Fruit fly (Drosophila melanogaster) whole organism, embryonic: ENCODE measurements around the gene Hexo2.
A peak's percentile ranks its signal among the peaks of the same experiment; 100 is the strongest.

Experiments used
- Aef1 ChIP-seq: fragments of 200-800 bp; sonication (Bioruptor generic); IDR thresholded peaks from 3 replicates; pipeline ENCODE4 v1.3.6; 2022; ENCODE audit warnings: missing biosample characterization, missing genetic modification characterization
- CG10147 ChIP-seq: fragments of 200-800 bp; sonication (Bioruptor generic); optimal IDR thresholded peaks from 2 replicates; lab custom pipeline; 2019; ENCODE audit warnings: missing biosample characterization, mild to moderate bottlenecking, missing genetic modification characterization, moderate library complexity
- CG10321 ChIP-seq: fragments of 200-800 bp; sonication (Bioruptor generic); IDR thresholded peaks from 2 replicates; pipeline ENCODE4 v1.3.6; 2022; ENCODE audit warnings: missing biosample characterization, missing genetic modification characterization
- CG10565 ChIP-seq: fragments of 200-800 bp; sonication (Bioruptor generic); optimal IDR thresholded peaks from 3 replicates; lab custom pipeline; 2016; ENCODE audit warnings: missing biosample characterization, mild to moderate bottlenecking, missing genetic modification characterization
- CG11560 ChIP-seq: fragments of 200-800 bp; sonication (Bioruptor generic); IDR thresholded peaks from 3 replicates; pipeline ENCODE4 v1.3.6; 2022; ENCODE audit warnings: missing biosample characterization, missing genetic modification characterization
- CG12155 ChIP-seq: fragments of 200-800 bp; sonication (Bioruptor generic); optimal IDR thresholded peaks from 3 replicates; lab custom pipeline; 2016; ENCODE audit warnings: missing biosample characterization, missing genetic modification characterization
- CG13424 ChIP-seq: fragments of 200-800 bp; sonication (Bioruptor generic); optimal IDR thresholded peaks from 2 replicates; lab custom pipeline; 2019; ENCODE audit warnings: missing biosample characterization, mild to moderate bottlenecking, missing genetic modification characterization, moderate library complexity
- CG13624 ChIP-seq: fragments of 200-800 bp; sonication (Bioruptor generic); optimal IDR thresholded peaks from 2 replicates; lab custom pipeline; 2016; ENCODE audit warnings: missing biosample characterization, missing genetic modification characterization
- CG14965 ChIP-seq: fragments of 200-800 bp; sonication (Bioruptor generic); optimal IDR thresholded peaks from 2 replicates; lab custom pipeline; 2016; ENCODE audit warnings: missing biosample characterization, missing genetic modification characterization, borderline replicate concordance
- CG1529 ChIP-seq: fragments of 200-800 bp; sonication (Bioruptor generic); optimal IDR thresholded peaks from 3 replicates; lab custom pipeline; 2018; ENCODE audit warnings: missing biosample characterization, missing genetic modification characterization
- CG15601 ChIP-seq: fragments of 200-800 bp; sonication (Bioruptor generic); optimal IDR thresholded peaks from 3 replicates; lab custom pipeline; 2019; ENCODE audit warnings: missing biosample characterization, mild to moderate bottlenecking, missing genetic modification characterization, moderate library complexity
- CG15696 ChIP-seq: fragments of 200-800 bp; sonication (Bioruptor generic); optimal IDR thresholded peaks from 2 replicates; lab custom pipeline; 2019; ENCODE audit warnings: missing biosample characterization, mild to moderate bottlenecking, missing genetic modification characterization, moderate library complexity
- CG17359 ChIP-seq: fragments of 200-800 bp; sonication (Bioruptor generic); optimal IDR thresholded peaks from 3 replicates; lab custom pipeline; 2018; ENCODE audit warnings: missing biosample characterization, mild to moderate bottlenecking, missing genetic modification characterization, moderate library complexity
- CG2889 ChIP-seq: fragments of 200-800 bp; sonication (Bioruptor generic); IDR thresholded peaks from 3 replicates; pipeline ENCODE4 v1.3.6; 2022; ENCODE audit warnings: missing biosample characterization, missing genetic modification characterization
- CG42726 ChIP-seq: fragments of 200-800 bp; sonication (Bioruptor generic); IDR thresholded peaks from 2 replicates; pipeline ENCODE4 v1.3.6; 2022; ENCODE audit warnings: missing biosample characterization, missing genetic modification characterization; ENCODE audit not compliant: partially characterized antibody
- CG5180 ChIP-seq: fragments of 200-800 bp; sonication (Bioruptor generic); optimal IDR thresholded peaks from 3 replicates; lab custom pipeline; 2017; ENCODE audit warnings: missing biosample characterization, missing genetic modification characterization, mild to moderate bottlenecking, moderate library complexity, missing genetic modification reagents
- CG6765 ChIP-seq: fragments of 200-800 bp; sonication (Bioruptor generic); optimal IDR thresholded peaks from 3 replicates; lab custom pipeline; 2017; ENCODE audit warnings: missing biosample characterization, mild to moderate bottlenecking, missing genetic modification characterization
- CG8359 ChIP-seq: fragments of 200-800 bp; sonication (Bioruptor generic); optimal IDR thresholded peaks from 2 replicates; lab custom pipeline; 2017; ENCODE audit warnings: missing biosample characterization, mild to moderate bottlenecking, missing genetic modification characterization, borderline replicate concordance
- CG9876 ChIP-seq: fragments of 200-800 bp; sonication (Bioruptor generic); optimal IDR thresholded peaks from 2 replicates; lab custom pipeline; 2016; ENCODE audit warnings: missing biosample characterization, missing genetic modification characterization
- CrebB ChIP-seq: fragments of 200-800 bp; sonication (Bioruptor generic); optimal IDR thresholded peaks from 3 replicates; lab custom pipeline; 2018; ENCODE audit warnings: missing biosample characterization, mild to moderate bottlenecking, missing genetic modification characterization
- HmgD ChIP-seq: fragments of 200-800 bp; sonication (Bioruptor generic); optimal IDR thresholded peaks from 3 replicates; lab custom pipeline; 2016; ENCODE audit warnings: missing biosample characterization, missing genetic modification characterization
- Jarid2 ChIP-seq: fragments of 200-800 bp; sonication (Bioruptor generic); optimal IDR thresholded peaks from 3 replicates; lab custom pipeline; 2017; ENCODE audit warnings: mild to moderate bottlenecking, missing biosample characterization, missing genetic modification reagents, missing genetic modification characterization
- Med ChIP-seq: fragments of 200-800 bp; sonication (Bioruptor generic); peaks from one replicate; lab custom pipeline; 2016; ENCODE audit warnings: missing biosample characterization, missing genetic modification characterization, mild to moderate bottlenecking, inconsistent platforms, moderate library complexity
- Meics ChIP-seq: fragments of 200-800 bp; sonication (Bioruptor generic); optimal IDR thresholded peaks from 2 replicates; lab custom pipeline; 2017; ENCODE audit warnings: missing biosample characterization, mild to moderate bottlenecking, missing genetic modification characterization
- Myb ChIP-seq: fragments of 200-800 bp; sonication (Bioruptor generic); optimal IDR thresholded peaks from 2 replicates; lab custom pipeline; 2016; ENCODE audit warnings: missing biosample characterization, missing genetic modification characterization
- Opbp ChIP-seq: fragments of 200-800 bp; sonication (Bioruptor generic); IDR thresholded peaks from 3 replicates; pipeline ENCODE4 v1.3.6; 2022; ENCODE audit warnings: missing biosample characterization, missing genetic modification characterization; ENCODE audit not compliant: partially characterized antibody
- Poxn ChIP-seq: fragments of 200-800 bp; sonication (Bioruptor generic); IDR thresholded peaks from 2 replicates; pipeline ENCODE4 v1.3.6; 2022; ENCODE audit warnings: missing biosample characterization, missing genetic modification characterization
- Sry-δ ChIP-seq: fragments of 200-800 bp; sonication (Bioruptor generic); optimal IDR thresholded peaks from 2 replicates; lab custom pipeline; 2016; ENCODE audit warnings: missing biosample characterization, missing genetic modification characterization
- Ssrp ChIP-seq: fragments of 200-800 bp; sonication (Bioruptor generic); optimal IDR thresholded peaks from 2 replicates; lab custom pipeline; 2018; ENCODE audit warnings: missing biosample characterization, mild to moderate bottlenecking, missing genetic modification characterization, moderate library complexity
- Stat92E ChIP-seq, 3 experiments: fragments of >200 bp in 2 of 3; fragments of 200-800 bp in 1 of 3; sonication (Bioruptor generic) in 1 of 3; optimal IDR thresholded peaks; 2 replicates each; lab custom pipeline; 2017 to 2019; ENCODE audit warnings: missing biosample characterization in 3 of 3, missing genetic modification characterization in 3 of 3, mild to moderate bottlenecking in 1 of 3, moderate library complexity in 1 of 3
- Vsx1 ChIP-seq: fragments of 200-800 bp; sonication (Bioruptor generic); optimal IDR thresholded peaks from 2 replicates; lab custom pipeline; 2017; ENCODE audit warnings: missing biosample characterization, mild to moderate bottlenecking, missing genetic modification characterization, missing genetic modification reagents
- ato ChIP-seq: fragments of 200-800 bp; sonication (Bioruptor generic); IDR thresholded peaks from 2 replicates; pipeline ENCODE4 v1.3.6; 2022; ENCODE audit warnings: missing biosample characterization, missing genetic modification characterization; ENCODE audit not compliant: partially characterized antibody
- bsh ChIP-seq, 2 experiments: fragments of 200-800 bp; sonication (Bioruptor generic); optimal IDR thresholded peaks; 2 replicates each; lab custom pipeline; 2017 to 2018; ENCODE audit warnings: mild to moderate bottlenecking in 2 of 2, missing biosample characterization in 2 of 2, missing genetic modification characterization in 2 of 2, moderate library complexity in 1 of 2
- cad ChIP-seq: fragments of >200 bp; optimal IDR thresholded peaks from 2 replicates; lab custom pipeline; 2017; ENCODE audit warnings: missing biosample characterization, missing genetic modification characterization
- da ChIP-seq: fragments of 200-800 bp; sonication (Bioruptor generic); optimal IDR thresholded peaks from 2 replicates; lab custom pipeline; 2016; ENCODE audit warnings: missing biosample characterization, missing genetic modification characterization
- dati ChIP-seq: fragments of 200-800 bp; sonication (Bioruptor generic); IDR thresholded peaks from 2 replicates; pipeline ENCODE4 v1.3.6; 2022; ENCODE audit warnings: missing biosample characterization, missing genetic modification characterization
- fu2 ChIP-seq: fragments of 200-800 bp; sonication (Bioruptor generic); optimal IDR thresholded peaks from 2 replicates; lab custom pipeline; 2016; ENCODE audit warnings: missing biosample characterization, missing genetic modification characterization
- gcm2 ChIP-seq: fragments of 200-800 bp; sonication (Bioruptor generic); optimal IDR thresholded peaks from 2 replicates; lab custom pipeline; 2016; ENCODE audit warnings: missing biosample characterization, missing genetic modification characterization
- ind ChIP-seq: fragments of 200-800 bp; sonication (Bioruptor generic); optimal IDR thresholded peaks from 3 replicates; lab custom pipeline; 2016; ENCODE audit warnings: missing biosample characterization, missing genetic modification characterization
- klu ChIP-seq: fragments of 200-800 bp; sonication (Bioruptor generic); IDR thresholded peaks from 2 replicates; pipeline ENCODE4 v1.3.6; 2022; ENCODE audit warnings: missing biosample characterization, missing genetic modification characterization
- odd ChIP-seq: fragments of 200-800 bp; sonication (Bioruptor generic); optimal IDR thresholded peaks from 2 replicates; lab custom pipeline; 2017; ENCODE audit warnings: missing biosample characterization, mild to moderate bottlenecking, missing genetic modification characterization
- pan ChIP-seq, 4 experiments: fragments of >200 bp in 3 of 4; fragments of 200-800 bp in 1 of 4; sonication (Bioruptor generic) in 1 of 4; optimal IDR thresholded peaks in 3 of 4; IDR thresholded peaks in 1 of 4; 2 replicates each; pipeline versions ENCODE4 v1.3.6 to Lab custom; 2017 to 2022; ENCODE audit warnings: missing biosample characterization in 2 of 4, missing genetic modification characterization in 2 of 4, mixed read lengths in 1 of 4
- sd ChIP-seq: fragments of 200-800 bp; sonication (Bioruptor generic); optimal IDR thresholded peaks from 3 replicates; lab custom pipeline; 2018; ENCODE audit warnings: missing biosample characterization, mild to moderate bottlenecking, missing genetic modification characterization, moderate library complexity
- sima ChIP-seq: fragments of 200-800 bp; sonication (Bioruptor generic); optimal IDR thresholded peaks from 2 replicates; lab custom pipeline; 2016; ENCODE audit warnings: missing biosample characterization, missing genetic modification characterization
- sqz ChIP-seq: fragments of 200-800 bp; sonication (Bioruptor generic); optimal IDR thresholded peaks from 3 replicates; lab custom pipeline; 2018; ENCODE audit warnings: missing biosample characterization, mild to moderate bottlenecking, missing genetic modification characterization
- ssp ChIP-seq: fragments of 200-800 bp; sonication (Bioruptor generic); IDR thresholded peaks from 2 replicates; pipeline ENCODE4 v1.3.6; 2022; ENCODE audit warnings: missing biosample characterization, missing genetic modification characterization
- stc ChIP-seq: fragments of 200-800 bp; sonication (Bioruptor generic); IDR thresholded peaks from 2 replicates; pipeline ENCODE4 v1.3.6; 2022; ENCODE audit warnings: missing biosample characterization, missing genetic modification characterization
- tup ChIP-seq: fragments of 200-800 bp; sonication (Bioruptor generic); optimal IDR thresholded peaks from 2 replicates; lab custom pipeline; 2016; ENCODE audit warnings: missing biosample characterization, mild to moderate bottlenecking, missing genetic modification characterization, moderate library complexity

Hexo2 gene

dm6 chrX:8676631-8677224 lies 32.7 kb upstream of the Hexo2 start, which contains the start of gene Rubicon (continued):
- TF ChIP-seq CG10321 (peak; percentile 68), CG13424 (tag; lab: Kevin White, UChicago) (peak; percentile 35), CG10565 (GFP tag; lab: Kevin White, UChicago) (no peak), CG1529 (GFP tag; lab: Kevin White, UChicago) (no peak), CG13624 (peak; percentile 71), Meics (GFP tag; lab: Kevin White, UChicago) (peak; percentile 29), CG15601 (tag; lab: Kevin White, UChicago) (peak; percentile 38), cad (no peak), Med (GFP tag; lab: Kevin White, UChicago) (peak; percentile 94), CG42726 (GFP tag; lab: Robert Waterston, UW) (peak; percentile 90), Jarid2 (peak; percentile 49), CG17359 (tag; lab: Kevin White, UChicago) (peak; percentile 38), Ssrp (tag; lab: Kevin White, UChicago) (no peak), ssp (peak; percentile 49), pan (optimal IDR thresholded peaks at IDR 0.05; lab: Kevin White, UChicago) (no peak), pan (GFP tag; optimal IDR thresholded peaks at IDR 0.05 in 1 of 2, IDR thresholded peaks at IDR 0.05 in 1 of 2) (peak in 1 of 2 experiments; percentile 18), gcm2 (no peak), klu (GFP tag; lab: Robert Waterston, UW) (peak; percentile 9; the same call in 1 of the 2 replicates), sima (no peak), Sry-δ (peak; percentile 87), sd (tag; lab: Kevin White, UChicago) (peak; percentile 60), CG12155 (GFP tag; lab: Kevin White, UChicago) (peak; percentile 50), da (GFP tag; lab: Kevin White, UChicago) (no peak), odd (no peak), CG5180 (GFP tag; lab: Kevin White, UChicago) (no peak), stc (GFP tag; lab: Robert Waterston, UW) (peak; percentile 48; the same call in 1 of the 2 replicates), HmgD (peak; percentile 69), bsh (GFP tag; optimal IDR thresholded peaks at IDR 0.05; lab: Kevin White, UChicago) (peak; percentile 33 to 82), CG2889 (GFP tag; lab: Robert Waterston, UW) (no peak), tup (GFP tag; lab: Kevin White, UChicago) (no peak), Stat92E (GFP tag; optimal IDR thresholded peaks at IDR 0.05; lab: Kevin White, UChicago) (no peak), Aef1 (no peak), dati (no peak), CG8359 (no peak), sqz (peak; percentile 89), CG9876 (GFP tag; lab: Kevin White, UChicago) (peak; percentile 50), CG14965 (GFP tag; lab: Kevin White, UChicago) (no peak), CG10147 (peak; percentile 3), CG15696 (peak; percentile 8), ato (GFP tag; lab: Robert Waterston, UW) (peak; percentile 75), fu2 (GFP tag; lab: Kevin White, UChicago) (peak; percentile 34), Opbp (GFP tag; lab: Robert Waterston, UW) (peak; percentile 89), CG11560 (tag; lab: Robert Waterston, UW) (peak; percentile 88), ind (GFP tag; lab: Kevin White, UChicago) (peak; percentile 20), Poxn (GFP tag; lab: Robert Waterston, UW) (no peak), Vsx1 (GFP tag; lab: Kevin White, UChicago) (no peak), Myb (GFP tag; lab: Kevin White, UChicago) (peak; percentile 66), CG6765 (GFP tag; lab: Kevin White, UChicago) (peak; percentile 45), CrebB (tag; lab: Kevin White, UChicago) (peak; percentile 61)
